Fruit fly (Drosophila melanogaster) whole organism, embryonic: ENCODE measurements around the gene Spn75F.

Experiments used
- Aef1 ChIP-seq: fragments of 200-800 bp; sonication (Bioruptor generic); IDR thresholded peaks from 3 replicates; pipeline ENCODE4 v1.3.6; 2022; ENCODE audit warnings: missing biosample characterization, missing genetic modification characterization
- Bgb ChIP-seq: fragments of 200-800 bp; sonication (Bioruptor generic); IDR thresholded peaks from 2 replicates; pipeline ENCODE4 v1.3.6; 2022; ENCODE audit warnings: missing biosample characterization, missing genetic modification characterization; ENCODE audit not compliant: partially characterized antibody
- CG1024 ChIP-seq: fragments of 200-800 bp; sonication (Bioruptor generic); IDR thresholded peaks from 2 replicates; pipeline ENCODE4 v1.3.6; 2022; ENCODE audit warnings: missing biosample characterization, missing genetic modification characterization
- CG10267 ChIP-seq: fragments of 200-800 bp; sonication (Bioruptor generic); optimal IDR thresholded peaks from 2 replicates; lab custom pipeline; 2018; ENCODE audit warnings: missing biosample characterization, mild to moderate bottlenecking, missing genetic modification characterization, moderate library complexity
- CG11695 ChIP-seq: fragments of 200-800 bp; sonication (Bioruptor generic); IDR thresholded peaks from 3 replicates; pipeline ENCODE4 v1.3.6; 2022; ENCODE audit warnings: missing biosample characterization, missing genetic modification characterization
- CG11723 ChIP-seq: fragments of 200-800 bp; sonication (Bioruptor generic); optimal IDR thresholded peaks from 2 replicates; lab custom pipeline; 2017; ENCODE audit warnings: missing biosample characterization, mild to moderate bottlenecking, missing genetic modification characterization
- CG14710 ChIP-seq: fragments of 200-800 bp; sonication (Bioruptor generic); optimal IDR thresholded peaks from 3 replicates; lab custom pipeline; 2019; ENCODE audit warnings: missing biosample characterization, mild to moderate bottlenecking, missing genetic modification characterization, moderate library complexity
- CG15514 ChIP-seq: fragments of 200-800 bp; sonication (Bioruptor generic); optimal IDR thresholded peaks from 3 replicates; lab custom pipeline; 2017; ENCODE audit warnings: missing biosample characterization, missing genetic modification characterization, mild to moderate bottlenecking, moderate library complexity, missing genetic modification reagents
- CG2712 ChIP-seq: fragments of 200-800 bp; optimal IDR thresholded peaks from 3 replicates; lab custom pipeline; 2019; ENCODE audit warnings: missing biosample characterization, mild to moderate bottlenecking, missing genetic modification characterization, moderate library complexity
- CG31224 ChIP-seq: fragments of 200-800 bp; sonication (Bioruptor generic); IDR thresholded peaks from 2 replicates; pipeline ENCODE4 v1.3.6; 2022; ENCODE audit warnings: missing biosample characterization, missing genetic modification characterization
- CG31365 ChIP-seq: fragments of 200-800 bp; sonication (Bioruptor generic); optimal IDR thresholded peaks from 2 replicates; lab custom pipeline; 2018; ENCODE audit warnings: missing biosample characterization, mild to moderate bottlenecking, missing genetic modification characterization
- CG3281 ChIP-seq: fragments of 200-800 bp; sonication (Bioruptor generic); optimal IDR thresholded peaks from 3 replicates; lab custom pipeline; 2017; ENCODE audit warnings: missing biosample characterization, mild to moderate bottlenecking, missing genetic modification characterization
- CG4617 ChIP-seq: fragments of 200-800 bp; sonication (Bioruptor generic); optimal IDR thresholded peaks from 3 replicates; lab custom pipeline; 2016; ENCODE audit warnings: missing biosample characterization, missing genetic modification characterization, borderline replicate concordance
- CG5245 ChIP-seq: fragments of 200-800 bp; sonication (Bioruptor generic); optimal IDR thresholded peaks from 3 replicates; lab custom pipeline; 2016; ENCODE audit warnings: missing biosample characterization, missing genetic modification characterization
- CG7357 ChIP-seq: fragments of 200-800 bp; sonication (Bioruptor generic); IDR thresholded peaks from 3 replicates; pipeline ENCODE4 v1.3.6; 2022; ENCODE audit warnings: missing biosample characterization, missing genetic modification characterization
- CG9797 ChIP-seq: fragments of 200-800 bp; sonication (Bioruptor generic); optimal IDR thresholded peaks from 3 replicates; lab custom pipeline; 2018; ENCODE audit warnings: missing biosample characterization, mild to moderate bottlenecking, missing genetic modification characterization
- Camta ChIP-seq: fragments of 200-800 bp; sonication (Bioruptor generic); optimal IDR thresholded peaks from 2 replicates; lab custom pipeline; 2016; ENCODE audit warnings: missing biosample characterization, missing genetic modification characterization
- CoRest ChIP-seq: fragments of 200-800 bp; sonication (Bioruptor generic); optimal IDR thresholded peaks from 3 replicates; lab custom pipeline; 2018; ENCODE audit warnings: missing biosample characterization, mild to moderate bottlenecking, missing genetic modification characterization, moderate library complexity
- E2f1 ChIP-seq: fragments of 200-800 bp; sonication (Bioruptor generic); IDR thresholded peaks from 2 replicates; pipeline ENCODE4 v1.3.6; 2022; ENCODE audit warnings: missing biosample characterization, missing genetic modification characterization
- E2f2 ChIP-seq: fragments of 200-800 bp; sonication (Bioruptor generic); IDR thresholded peaks from 2 replicates; pipeline ENCODE4 v1.3.6; 2022; ENCODE audit warnings: missing biosample characterization, missing genetic modification characterization
- Elba2 ChIP-seq: fragments of 200-800 bp; sonication (Bioruptor generic); optimal IDR thresholded peaks from 3 replicates; lab custom pipeline; 2016; ENCODE audit warnings: missing biosample characterization, missing genetic modification characterization
- Ets65A ChIP-seq: fragments of 200-800 bp; sonication (Bioruptor generic); peaks from one replicate; lab custom pipeline; 2016; ENCODE audit warnings: missing biosample characterization, missing genetic modification characterization
- H2.0 ChIP-seq: fragments of 200-800 bp; sonication (Bioruptor generic); IDR thresholded peaks from 2 replicates; pipeline ENCODE4 v1.3.6; 2022; ENCODE audit warnings: missing biosample characterization, missing genetic modification characterization
- HLH3B ChIP-seq: fragments of 200-800 bp; sonication (Bioruptor generic); IDR thresholded peaks from 2 replicates; pipeline ENCODE4 v1.3.6; 2022; ENCODE audit warnings: missing biosample characterization, missing genetic modification characterization
- HmgZ ChIP-seq: fragments of 200-800 bp; sonication (Bioruptor generic); optimal IDR thresholded peaks from 2 replicates; lab custom pipeline; 2018; ENCODE audit warnings: missing biosample characterization, mild to moderate bottlenecking, missing genetic modification characterization
- Hmr ChIP-seq: fragments of 200-800 bp; sonication (Bioruptor generic); optimal IDR thresholded peaks from 3 replicates; lab custom pipeline; 2017; ENCODE audit warnings: mild to moderate bottlenecking, missing biosample characterization, missing genetic modification reagents, missing genetic modification characterization
- Jarid2 ChIP-seq: fragments of 200-800 bp; sonication (Bioruptor generic); optimal IDR thresholded peaks from 3 replicates; lab custom pipeline; 2017; ENCODE audit warnings: mild to moderate bottlenecking, missing biosample characterization, missing genetic modification reagents, missing genetic modification characterization
- Lhr ChIP-seq: fragments of 200-800 bp; sonication (Bioruptor generic); optimal IDR thresholded peaks from 3 replicates; lab custom pipeline; 2017; ENCODE audit warnings: mild to moderate bottlenecking, missing biosample characterization, missing genetic modification reagents, missing genetic modification characterization
- MBD-R2 ChIP-seq: fragments of 200-800 bp; sonication (Bioruptor generic); IDR thresholded peaks from 2 replicates; pipeline ENCODE4 v1.3.6; 2022; ENCODE audit warnings: missing biosample characterization, missing genetic modification characterization
- Med ChIP-seq: fragments of 200-800 bp; sonication (Bioruptor generic); peaks from one replicate; lab custom pipeline; 2016; ENCODE audit warnings: missing biosample characterization, missing genetic modification characterization, mild to moderate bottlenecking, inconsistent platforms, moderate library complexity
- NC2β ChIP-seq: fragments of 200-800 bp; sonication (Bioruptor generic); optimal IDR thresholded peaks from 2 replicates; lab custom pipeline; 2016; ENCODE audit warnings: missing biosample characterization, missing genetic modification characterization
- Pdp1 ChIP-seq, 2 experiments: fragments of 200-800 bp; sonication (Bioruptor generic); optimal IDR thresholded peaks; 3 replicates each; lab custom pipeline; 2016; ENCODE audit warnings: missing biosample characterization in 2 of 2, missing genetic modification characterization in 2 of 2, mild to moderate bottlenecking in 1 of 2, moderate library complexity in 1 of 2
- Sin3A ChIP-seq: fragments of >200 bp; optimal IDR thresholded peaks from 2 replicates; lab custom pipeline; 2018
- Spps ChIP-seq: fragments of 200-800 bp; sonication (Bioruptor generic); optimal IDR thresholded peaks from 2 replicates; lab custom pipeline; 2018; ENCODE audit warnings: missing biosample characterization, mild to moderate bottlenecking, missing genetic modification characterization
- Sry-β ChIP-seq: fragments of 200-800 bp; sonication (Bioruptor generic); optimal IDR thresholded peaks from 2 replicates; lab custom pipeline; 2018; ENCODE audit warnings: missing biosample characterization, mild to moderate bottlenecking, missing genetic modification characterization, moderate library complexity
- YL-1 ChIP-seq: fragments of 200-800 bp; sonication (Bioruptor generic); optimal IDR thresholded peaks from 3 replicates; lab custom pipeline; 2017; ENCODE audit warnings: missing biosample characterization, mild to moderate bottlenecking, missing genetic modification characterization
- ac ChIP-seq: fragments of 200-800 bp; sonication (Bioruptor generic); optimal IDR thresholded peaks from 3 replicates; lab custom pipeline; 2017; ENCODE audit warnings: missing biosample characterization, mild to moderate bottlenecking, missing genetic modification characterization
- amos ChIP-seq: fragments of 200-800 bp; sonication (Bioruptor generic); IDR thresholded peaks from 2 replicates; pipeline ENCODE4 v1.3.6; 2022; ENCODE audit warnings: missing biosample characterization, missing genetic modification characterization; ENCODE audit not compliant: partially characterized antibody
- ap ChIP-seq: fragments of 200-800 bp; sonication (Bioruptor generic); IDR thresholded peaks from 2 replicates; pipeline ENCODE4 v1.3.6; 2022; ENCODE audit warnings: missing biosample characterization, missing genetic modification characterization
- ase ChIP-seq: fragments of 200-800 bp; sonication (Bioruptor generic); IDR thresholded peaks from 3 replicates; pipeline ENCODE4 v1.3.6; 2022; ENCODE audit warnings: missing biosample characterization, missing genetic modification characterization
- fd3F ChIP-seq: fragments of 200-800 bp; sonication (Bioruptor generic); optimal IDR thresholded peaks from 2 replicates; lab custom pipeline; 2018; ENCODE audit warnings: missing biosample characterization, mild to moderate bottlenecking, missing genetic modification characterization, moderate library complexity
- ftz-f1 ChIP-seq: fragments of 200-800 bp; sonication (Bioruptor generic); optimal IDR thresholded peaks from 2 replicates; lab custom pipeline; 2016; ENCODE audit warnings: missing biosample characterization, missing genetic modification characterization
- gce ChIP-seq: fragments of 200-800 bp; sonication (Bioruptor generic); IDR thresholded peaks from 3 replicates; pipeline ENCODE4 v1.3.6; 2022; ENCODE audit warnings: missing biosample characterization, missing genetic modification characterization
- hbn ChIP-seq: fragments of 200-800 bp; sonication (Bioruptor generic); IDR thresholded peaks from 2 replicates; pipeline ENCODE4 v1.3.6; 2022; ENCODE audit warnings: missing biosample characterization, missing genetic modification characterization; ENCODE audit not compliant: partially characterized antibody
- hkb ChIP-seq, 2 experiments: fragments of 200-800 bp in 1 of 2; fragments of >200 bp in 1 of 2; sonication (Bioruptor generic) in 1 of 2; IDR thresholded peaks in 1 of 2; optimal IDR thresholded peaks in 1 of 2; 2 replicates each; pipeline versions ENCODE4 v1.3.6 to Lab custom; 2017 to 2022; ENCODE audit warnings: missing biosample characterization in 1 of 2, missing genetic modification characterization in 1 of 2
- lilli ChIP-seq: fragments of 200-800 bp; sonication (Bioruptor generic); optimal IDR thresholded peaks from 3 replicates; lab custom pipeline; 2016; ENCODE audit warnings: missing biosample characterization, missing genetic modification characterization
- lmd ChIP-seq: fragments of 200-800 bp; sonication (Bioruptor generic); IDR thresholded peaks from 2 replicates; pipeline ENCODE4 v1.3.6; 2022; ENCODE audit warnings: missing biosample characterization, missing genetic modification characterization
- org-1 ChIP-seq: fragments of 200-800 bp; sonication (Bioruptor generic); optimal IDR thresholded peaks from 2 replicates; lab custom pipeline; 2017; ENCODE audit warnings: missing biosample characterization, missing genetic modification characterization
- sim ChIP-seq: fragments of 200-800 bp; sonication (Bioruptor generic); IDR thresholded peaks from 2 replicates; pipeline ENCODE4 v1.3.6; 2022; ENCODE audit warnings: missing biosample characterization, missing genetic modification characterization
- wdn ChIP-seq: fragments of 200-800 bp; sonication (Bioruptor generic); IDR thresholded peaks from 2 replicates; pipeline ENCODE4 v1.3.6; 2022; ENCODE audit warnings: missing biosample characterization, missing genetic modification characterization

Spn75F gene

DNA sequence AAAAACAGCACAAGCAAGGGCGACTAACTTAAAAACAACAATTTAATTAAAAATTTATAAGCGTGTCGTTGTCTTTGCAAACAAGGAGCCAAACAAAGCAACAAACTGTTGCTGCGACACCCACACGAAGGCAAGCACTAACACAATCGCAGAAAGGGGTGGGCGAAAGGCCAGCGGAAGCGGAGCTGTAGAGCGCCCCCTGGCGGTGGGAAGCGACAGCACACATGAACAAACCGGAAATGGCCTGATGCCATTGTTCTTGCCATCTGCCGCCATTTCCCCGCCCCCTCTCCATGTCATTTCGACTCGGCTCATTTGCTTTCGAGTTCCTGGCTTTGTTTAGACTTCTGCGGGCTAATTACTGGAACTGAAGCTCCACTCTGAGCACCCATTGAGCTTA, 3.1 kb upstream of the Spn75F start (continued):
- TF ChIP-seq HmgZ (tag; lab: Kevin White, UChicago), result no peak
- 0 out of 2 replicates have a peak, but pooled peaks have one; percentile 8 for TF ChIP-seq CG31224 (GFP tag; lab: Robert Waterston, UW)
- TF ChIP-seq Camta (GFP tag; lab: Kevin White, UChicago), result no peak
- TF ChIP-seq wdn (GFP tag; lab: Robert Waterston, UW), result no peak
- TF ChIP-seq Jarid2, result peak; percentile 2
- TF ChIP-seq CG11723 (GFP tag; lab: Kevin White, UChicago), result no peak
- TF ChIP-seq E2f1 (GFP tag; lab: Robert Waterston, UW), result 0 out of 2 replicates have a peak, but pooled peaks have one; percentile 14
- TF ChIP-seq ftz-f1, result no peak
- peak; percentile 78 for TF ChIP-seq Ets65A (GFP tag; lab: Kevin White, UChicago)
- TF ChIP-seq HLH3B, result peak; percentile 26; the same call in 1 of the 2 replicates
- peak; percentile 24 for TF ChIP-seq ac
- TF ChIP-seq CG3281, result peak; percentile 49
- no peak for TF ChIP-seq ap (GFP tag; lab: Robert Waterston, UW)
- no peak for TF ChIP-seq hkb (optimal IDR thresholded peaks at IDR 0.05; lab: Kevin White, UChicago)
- peak; percentile 26; the same call in 1 of the 2 replicates for TF ChIP-seq hkb (GFP tag; IDR thresholded peaks at IDR 0.05; lab: Robert Waterston, UW)
- TF ChIP-seq CG1024 (GFP tag; lab: Robert Waterston, UW), result peak; percentile 49; the same call in 1 of the 2 replicates
- TF ChIP-seq CG7357 (GFP tag; lab: Robert Waterston, UW), result no peak

DNA sequence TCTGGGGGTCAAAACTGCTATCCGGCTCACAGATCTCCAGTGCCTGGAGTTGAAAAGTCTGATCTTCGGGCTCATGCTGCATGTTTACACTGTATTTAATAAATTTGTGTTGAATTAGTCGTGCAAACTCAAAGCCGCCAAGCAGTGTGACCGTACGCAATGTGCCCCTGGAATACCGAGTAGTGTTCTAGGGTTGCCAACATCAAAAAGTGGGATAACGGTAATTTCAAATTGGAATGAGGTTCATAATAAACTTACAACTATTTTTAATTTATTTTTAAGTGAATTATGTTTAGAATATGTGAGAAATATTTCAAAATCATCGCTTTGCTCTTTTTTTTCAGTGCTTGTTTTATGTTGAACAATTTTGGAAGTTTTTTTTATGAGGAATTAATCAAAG, 29.3 kb downstream of the Spn75F start, which contains the start of gene Gem2:
Gem2 (minus strand) TSS at position 176 of the 400 bp plus-strand sequence.
- peak; percentile 64 for TF ChIP-seq Med (GFP tag; lab: Kevin White, UChicago)
- no peak for TF ChIP-seq lmd (GFP tag; lab: Robert Waterston, UW)
- peak; percentile 42 for TF ChIP-seq CG14710 (tag; lab: Kevin White, UChicago)
- peak; percentile 41 for TF ChIP-seq CoRest
- no peak for TF ChIP-seq E2f1 (GFP tag; lab: Robert Waterston, UW)
- peak; percentile 22 for TF ChIP-seq Sin3A (lab: Kevin White, UChicago)
- TF ChIP-seq CG15514 (GFP tag; lab: Kevin White, UChicago), result peak; percentile 44
- TF ChIP-seq CG5245 (GFP tag; lab: Kevin White, UChicago), result no peak
- TF ChIP-seq MBD-R2, result peak; percentile 90
- no peak for TF ChIP-seq NC2β (GFP tag; lab: Kevin White, UChicago)
- no peak for TF ChIP-seq org-1 (GFP tag; lab: Kevin White, UChicago)
- no peak for TF ChIP-seq CG31365
- TF ChIP-seq Spps, result no peak
- peak; percentile 55 for TF ChIP-seq Lhr (GFP tag; lab: Kevin White, UChicago)
- no peak for TF ChIP-seq Sry-β (GFP tag; lab: Kevin White, UChicago)
- no peak for TF ChIP-seq Hmr (GFP tag; lab: Kevin White, UChicago)
- TF ChIP-seq lilli (GFP tag; lab: Kevin White, UChicago), result no peak
- peak; percentile 43 for TF ChIP-seq CG10267 (tag; lab: Kevin White, UChicago)
- no peak for TF ChIP-seq CG11695 (GFP tag; lab: Robert Waterston, UW)
- TF ChIP-seq sim (GFP tag; lab: Robert Waterston, UW), result no peak
- peak; percentile 35 for TF ChIP-seq YL-1 (GFP tag; lab: Kevin White, UChicago)
- peak; percentile 77 for TF ChIP-seq CG9797 (GFP tag; lab: Kevin White, UChicago)
- peak in 1 of 2 experiments; percentile 10 for TF ChIP-seq Pdp1 (GFP tag; optimal IDR thresholded peaks at IDR 0.05; lab: Kevin White, UChicago)
- peak; percentile 7 for TF ChIP-seq CG2712
- TF ChIP-seq E2f2, result peak; percentile 80
- peak; percentile 41 for TF ChIP-seq HmgZ (tag; lab: Kevin White, UChicago)
- no peak; the same call in 1 of the 2 replicates for TF ChIP-seq amos
- no peak for TF ChIP-seq gce (GFP tag; lab: Robert Waterston, UW)
- TF ChIP-seq Elba2 (GFP tag; lab: Kevin White, UChicago), result peak; percentile 54
- no peak for TF ChIP-seq fd3F (GFP tag; lab: Kevin White, UChicago)
- peak; percentile 70 for TF ChIP-seq CG4617
- TF ChIP-seq Aef1, result no peak
- 0 out of 2 replicates have a peak, but pooled peaks have one; percentile 4 for TF ChIP-seq H2.0
- TF ChIP-seq hbn (GFP tag; lab: Robert Waterston, UW), result no peak
- peak; percentile 40 for TF ChIP-seq Bgb
- TF ChIP-seq ase (GFP tag; lab: Robert Waterston, UW), result no peak
